Worm (Caenorhabditis elegans) whole organism, midembryonic: ENCODE results near the gene txt-3.

Experiments
- T22C8.4 ChIP-seq: fragments of 200-800 bp; sonication (Bioruptor generic); IDR thresholded peaks from 2 replicates; pipeline ENCODE4 v1.3.6; 2022; ENCODE audit warnings: missing genetic modification characterization, missing compliant biosample characterization
- cog-1 ChIP-seq: sonication (generic microtip); optimal IDR thresholded peaks from 2 replicates; lab custom pipeline; 2016; ENCODE audit warnings: missing genetic modification characterization, missing compliant biosample characterization
- flt-1 ChIP-seq: fragments of 200-800 bp; sonication (Bioruptor generic); IDR thresholded peaks from 2 replicates; pipeline ENCODE4 v1.3.6; 2022; ENCODE audit warnings: missing genetic modification characterization, missing compliant biosample characterization
- klf-2 ChIP-seq: fragments of 200-800 bp; sonication (Bioruptor generic); conservative IDR thresholded peaks from 2 replicates; pipeline ENCODE4 v1.3.6; 2022; ENCODE audit warnings: missing genetic modification reagents, missing genetic modification characterization, missing compliant biosample characterization
- med-1 ChIP-seq: sonication (generic microtip); optimal IDR thresholded peaks from 2 replicates; lab custom pipeline; 2017; ENCODE audit warnings: missing genetic modification characterization, mild to moderate bottlenecking, missing compliant biosample characterization, antibody characterized with exemption, missing genetic modification reagents; ENCODE audit not compliant: insufficient read depth
- ref-1 ChIP-seq: fragments of 200-800 bp; sonication (Bioruptor generic); conservative IDR thresholded peaks from 2 replicates; pipeline ENCODE4 v1.3.6; 2022; ENCODE audit warnings: missing genetic modification reagents, missing genetic modification characterization, missing compliant biosample characterization
- tab-1 ChIP-seq: fragments of 200-800 bp; sonication (Bioruptor generic); IDR thresholded peaks from 2 replicates; pipeline ENCODE4 v1.3.6; 2022; ENCODE audit warnings: missing genetic modification characterization, missing compliant biosample characterization
- ztf-23 ChIP-seq: fragments of 200-800 bp; sonication (Bioruptor generic); IDR thresholded peaks from 2 replicates; pipeline ENCODE4 v1.3.6; 2022; ENCODE audit warnings: missing genetic modification reagents, missing genetic modification characterization, missing compliant biosample characterization
- ztf-29 ChIP-seq: fragments of 200-800 bp; sonication (Bioruptor generic); IDR thresholded peaks from 2 replicates; pipeline ENCODE4 v1.3.6; 2022; ENCODE audit warnings: missing genetic modification reagents, missing genetic modification characterization, missing compliant biosample characterization

txt-3 gene

DNA sequence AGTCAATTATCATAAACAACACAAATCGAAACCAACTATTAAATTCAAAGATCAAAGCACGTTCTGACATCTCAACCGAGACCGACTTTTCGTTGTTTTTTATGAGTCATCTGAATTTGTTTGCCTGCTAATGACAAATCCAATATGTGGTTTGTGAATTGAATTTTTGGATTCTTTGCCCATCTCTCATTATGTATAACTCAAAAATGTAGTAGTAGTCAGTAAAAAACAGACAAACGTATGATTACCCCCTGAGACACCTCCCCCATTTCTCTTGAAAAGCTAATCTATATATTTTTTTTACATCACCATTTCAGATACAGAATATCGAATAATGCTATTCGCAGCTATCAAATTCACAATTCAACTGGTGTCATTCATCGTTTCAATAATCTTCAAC lies 18.0 kb upstream of the txt-3 start, which contains the start of gene str-169:
str-169 (plus strand) TSS at position 301 of the 400 bp plus-strand sequence.
- TF ChIP-seq tab-1 (GFP tag; lab: Robert Waterston, UW): no peak
- TF ChIP-seq T22C8.4 (GFP tag; lab: Robert Waterston, UW): no peak
- TF ChIP-seq klf-2: no peak
- no peak for TF ChIP-seq cog-1 (tag; lab: Kevin White, UChicago)
- TF ChIP-seq flt-1: no peak
- TF ChIP-seq ztf-29 (GFP tag; lab: Robert Waterston, UW): no peak
- TF ChIP-seq ztf-23 (GFP tag; lab: Robert Waterston, UW): no peak
- TF ChIP-seq med-1 (GFP tag; lab: Kevin White, UChicago): no peak
- no peak for TF ChIP-seq ref-1 (GFP tag; lab: Robert Waterston, UW)

DNA sequence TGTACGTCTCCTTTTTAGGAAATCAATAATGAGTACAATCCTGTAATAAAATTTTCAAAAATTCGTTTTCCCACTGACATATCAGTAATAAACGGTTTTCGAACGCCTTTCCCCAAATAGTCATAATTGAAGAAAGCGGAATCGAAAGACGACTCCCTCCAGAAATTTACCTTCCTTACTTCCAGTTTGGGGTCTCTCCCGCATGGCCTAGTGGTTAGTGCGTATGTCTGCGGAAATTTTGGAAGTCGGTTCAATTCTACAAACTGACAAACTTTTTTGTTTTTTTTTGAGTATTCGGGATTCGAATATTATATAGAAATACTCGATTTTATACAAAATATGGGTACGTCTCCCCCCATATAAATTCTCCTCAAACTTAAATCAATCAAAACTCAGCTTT lies 14.0 kb upstream of the txt-3 start:
- TF ChIP-seq ref-1 (GFP tag; lab: Robert Waterston, UW) (peak; percentile 45; the same call in 1 of the 2 replicates), T22C8.4 (GFP tag; lab: Robert Waterston, UW) (peak; percentile 69)

DNA sequence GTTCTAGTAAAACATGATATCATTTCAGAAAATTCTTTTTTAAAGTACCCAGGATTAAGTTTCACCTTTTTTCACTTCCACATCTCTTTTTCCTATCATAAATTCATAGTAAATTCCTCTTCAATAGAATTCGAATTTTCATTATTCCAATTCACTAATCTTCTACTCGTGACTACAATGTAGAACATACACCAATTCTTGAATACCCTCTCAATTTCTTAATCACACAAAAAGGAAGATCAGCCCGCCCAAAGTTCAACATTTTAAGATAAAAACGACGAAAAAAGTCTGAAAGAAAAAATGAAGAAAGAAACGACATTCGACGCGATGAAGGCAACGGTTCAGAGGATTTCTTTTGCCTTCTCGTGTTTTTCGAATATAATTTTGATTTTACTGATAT lies 9.9 kb upstream of the txt-3 start, which contains the start of gene str-163:
str-163 (plus strand) TSS at position 301 of the 400 bp plus-strand sequence.
- TF ChIP-seq ztf-23 (GFP tag; lab: Robert Waterston, UW) (no peak), T22C8.4 (GFP tag; lab: Robert Waterston, UW) (no peak), cog-1 (tag; lab: Kevin White, UChicago) (no peak), klf-2 (no peak), tab-1 (GFP tag; lab: Robert Waterston, UW) (no peak), ref-1 (GFP tag; lab: Robert Waterston, UW) (no peak), med-1 (GFP tag; lab: Kevin White, UChicago) (no peak), ztf-29 (GFP tag; lab: Robert Waterston, UW) (no peak), flt-1 (no peak)

DNA sequence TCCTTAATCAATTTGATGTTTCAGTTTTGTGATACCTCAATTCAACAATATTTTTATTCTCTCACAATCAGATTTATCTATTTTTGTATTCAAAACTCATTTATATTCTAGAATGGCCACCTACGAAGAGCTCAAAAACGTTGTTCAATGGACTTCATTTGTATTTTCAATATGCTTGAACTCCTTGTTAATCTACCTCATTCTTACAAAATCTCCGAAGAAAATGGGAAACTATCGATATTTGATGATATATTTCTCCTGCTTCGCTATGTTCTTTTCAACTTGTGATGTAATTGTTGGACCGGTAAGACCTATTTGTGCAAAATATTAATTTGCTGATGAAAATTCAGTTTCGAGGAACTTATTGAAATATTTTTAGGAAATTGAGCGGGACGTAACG lies 3.1 kb upstream of the txt-3 start, which contains the start of gene str-164:
str-164 (plus strand) TSS at position 113 of the 400 bp plus-strand sequence.
- TF ChIP-seq tab-1 (GFP tag; lab: Robert Waterston, UW) (no peak), med-1 (GFP tag; lab: Kevin White, UChicago) (no peak), cog-1 (tag; lab: Kevin White, UChicago) (no peak), ref-1 (GFP tag; lab: Robert Waterston, UW) (no peak)

DNA sequence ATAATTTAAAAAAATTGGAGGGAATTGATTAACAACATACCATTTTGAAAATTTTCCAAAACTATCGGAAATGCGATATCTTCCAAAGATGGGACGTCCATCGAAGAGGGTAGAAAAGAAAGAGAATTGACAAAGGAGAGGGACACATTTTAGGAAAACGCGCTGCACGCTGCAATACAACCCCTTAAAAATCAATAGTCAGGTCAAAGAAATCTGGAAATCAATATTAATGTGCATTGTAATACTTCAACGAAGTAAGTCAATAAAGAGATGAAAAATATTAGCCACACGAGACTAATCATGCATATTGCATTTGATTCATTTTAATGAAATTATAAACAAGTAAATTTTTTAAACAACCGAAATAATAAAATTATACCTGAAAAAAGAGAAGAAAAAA lies 5.7 kb downstream of the txt-3 start, which contains the start of gene Y9C9A.13:
Y9C9A.13 (minus strand) TSS at position 101 of the 400 bp plus-strand sequence.
- TF ChIP-seq ztf-23 (GFP tag; lab: Robert Waterston, UW) (no peak), cog-1 (tag; lab: Kevin White, UChicago) (no peak)

DNA sequence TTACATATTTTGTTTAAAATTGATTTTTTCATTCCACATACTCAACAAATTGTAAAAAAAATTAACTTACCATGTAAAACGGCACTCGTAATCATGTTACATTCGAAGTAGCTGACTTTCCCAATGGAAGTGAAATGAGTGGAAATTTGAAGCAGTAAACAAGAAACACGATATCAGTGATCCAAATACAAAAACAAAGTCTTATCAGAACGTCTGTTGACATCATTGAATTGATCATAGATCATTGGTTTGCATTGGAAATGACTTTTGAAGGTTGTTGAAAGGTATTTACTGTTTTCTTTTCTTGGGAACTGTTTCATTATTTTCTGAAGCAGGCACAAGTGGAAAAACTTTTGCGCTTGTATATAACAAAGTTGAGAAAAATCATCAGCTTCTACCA lies 12.2 kb downstream of the txt-3 start, which contains the start of gene Y9C9A.16:
Y9C9A.16 (minus strand) TSS at position 131 of the 400 bp plus-strand sequence.
- TF ChIP-seq ztf-29 (GFP tag; lab: Robert Waterston, UW) (no peak), ztf-23 (GFP tag; lab: Robert Waterston, UW) (no peak), T22C8.4 (GFP tag; lab: Robert Waterston, UW) (no peak), med-1 (GFP tag; lab: Kevin White, UChicago) (no peak)

DNA sequence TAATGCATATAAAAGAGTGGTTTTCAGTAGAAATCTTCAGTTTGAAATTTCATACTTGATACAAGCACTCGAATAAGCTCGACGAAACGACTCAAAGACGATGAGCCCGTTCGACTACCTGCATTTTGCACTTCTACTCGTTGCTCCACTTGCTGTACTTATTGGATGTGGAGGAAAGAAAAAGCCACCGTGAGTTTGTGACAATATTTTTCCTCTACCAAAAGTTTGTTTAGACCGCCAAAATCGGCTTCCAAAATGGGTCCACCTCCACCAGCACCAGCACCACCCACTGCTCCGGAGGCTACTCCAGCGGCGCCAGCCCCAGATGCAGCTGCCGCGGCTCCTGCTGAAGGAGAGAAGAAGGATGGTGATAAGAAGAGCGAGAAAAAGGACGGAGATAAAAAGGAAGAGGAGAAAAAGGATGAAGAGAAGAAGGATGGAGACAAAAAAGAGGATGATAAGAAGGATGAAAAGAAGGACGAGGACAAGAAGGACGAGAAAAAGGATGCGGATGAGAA lies 13.5 kb downstream of the txt-3 start, which contains the start of gene E03H12.5:
E03H12.5 (plus strand) TSS at position 51 of the 518 bp plus-strand sequence.
- no peak for TF ChIP-seq ztf-23 (GFP tag; lab: Robert Waterston, UW)
- TF ChIP-seq tab-1 (GFP tag; lab: Robert Waterston, UW): no peak
- no peak for TF ChIP-seq klf-2
- no peak for TF ChIP-seq flt-1
- no peak for TF ChIP-seq med-1 (GFP tag; lab: Kevin White, UChicago)
- no peak for TF ChIP-seq ztf-29 (GFP tag; lab: Robert Waterston, UW)
- no peak for TF ChIP-seq T22C8.4 (GFP tag; lab: Robert Waterston, UW)
- no peak for TF ChIP-seq ref-1 (GFP tag; lab: Robert Waterston, UW)
- no peak for TF ChIP-seq cog-1 (tag; lab: Kevin White, UChicago)

DNA sequence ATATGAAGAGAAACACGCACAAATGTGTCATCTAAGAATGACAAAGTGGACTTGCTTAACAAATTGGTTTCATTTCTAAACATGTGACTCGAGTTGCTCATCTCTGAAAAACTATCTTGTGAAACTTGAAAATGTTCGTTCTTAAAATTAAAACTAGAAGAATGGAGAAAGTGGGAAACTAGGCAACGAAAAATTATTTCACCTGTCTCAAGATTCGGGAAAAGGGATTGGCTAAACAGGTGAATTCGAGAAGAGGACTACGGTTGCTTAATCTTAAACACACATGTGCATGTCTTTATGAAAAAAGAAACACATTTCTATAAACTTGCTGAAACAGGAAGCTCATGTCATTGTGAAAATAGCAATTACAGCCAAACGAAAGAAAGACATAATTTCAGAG lies 17.3 kb downstream of the txt-3 start, which contains the start of gene srz-24:
srz-24 (minus strand) TSS at position 101 of the 400 bp plus-strand sequence.
- TF ChIP-seq klf-2 (no peak), ref-1 (GFP tag; lab: Robert Waterston, UW) (no peak), cog-1 (tag; lab: Kevin White, UChicago) (no peak), T22C8.4 (GFP tag; lab: Robert Waterston, UW) (no peak), ztf-23 (GFP tag; lab: Robert Waterston, UW) (no peak), tab-1 (GFP tag; lab: Robert Waterston, UW) (no peak), med-1 (GFP tag; lab: Kevin White, UChicago) (no peak), flt-1 (no peak), ztf-29 (GFP tag; lab: Robert Waterston, UW) (no peak)

DNA sequence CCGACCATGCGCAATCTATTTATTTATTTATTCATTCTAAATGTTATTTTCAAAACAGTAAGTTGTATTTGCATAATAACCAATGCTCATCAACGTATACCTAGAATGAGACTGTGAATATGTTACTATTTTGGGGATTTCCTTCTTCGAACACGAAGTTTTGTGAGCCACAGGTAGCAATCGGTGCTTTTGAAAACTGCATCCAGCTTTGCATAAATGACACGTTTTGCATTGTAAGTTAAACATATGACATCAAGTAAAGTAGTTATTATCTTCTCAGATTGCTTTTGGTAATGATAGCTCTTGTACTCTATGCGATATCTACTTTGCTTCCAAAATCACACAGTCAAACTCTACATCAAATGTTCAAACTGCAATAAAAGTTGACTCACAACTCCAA lies 18.7 kb downstream of the txt-3 start, which contains the start of gene E03H12.4:
E03H12.4 (plus strand) TSS at position 120 of the 400 bp plus-strand sequence.
- no peak for TF ChIP-seq T22C8.4 (GFP tag; lab: Robert Waterston, UW)
- TF ChIP-seq ztf-29 (GFP tag; lab: Robert Waterston, UW): no peak
- no peak for TF ChIP-seq ztf-23 (GFP tag; lab: Robert Waterston, UW)
- no peak for TF ChIP-seq ref-1 (GFP tag; lab: Robert Waterston, UW)
- no peak for TF ChIP-seq cog-1 (tag; lab: Kevin White, UChicago)
- TF ChIP-seq klf-2: no peak
- no peak for TF ChIP-seq tab-1 (GFP tag; lab: Robert Waterston, UW)
- no peak for TF ChIP-seq flt-1

DNA sequence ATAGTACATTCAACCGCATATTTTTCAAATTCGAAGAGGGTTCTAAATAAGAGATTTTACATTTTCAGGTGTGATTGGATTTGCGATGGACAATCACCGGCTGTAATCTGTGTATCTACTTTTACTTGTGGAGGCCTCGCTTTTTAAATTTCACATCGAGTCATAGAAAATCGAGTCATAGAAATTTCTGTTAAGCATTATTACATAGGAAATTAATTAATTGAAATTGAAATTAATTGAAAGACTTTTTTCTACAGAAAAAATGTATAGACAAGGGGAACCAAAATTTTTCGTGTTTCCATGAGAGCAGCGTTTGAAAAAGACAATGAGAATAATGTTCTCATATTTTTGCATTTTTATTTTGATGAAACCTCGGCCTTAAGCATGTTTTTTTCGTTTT lies 20.0 kb downstream of the txt-3 start, which contains the start of gene clec-176:
clec-176 (plus strand) TSS at position 301 of the 400 bp plus-strand sequence.
- TF ChIP-seq ztf-23 (GFP tag; lab: Robert Waterston, UW) (no peak), med-1 (GFP tag; lab: Kevin White, UChicago) (no peak), tab-1 (GFP tag; lab: Robert Waterston, UW) (no peak), cog-1 (tag; lab: Kevin White, UChicago) (no peak), T22C8.4 (GFP tag; lab: Robert Waterston, UW) (no peak), flt-1 (no peak), ref-1 (GFP tag; lab: Robert Waterston, UW) (no peak), ztf-29 (GFP tag; lab: Robert Waterston, UW) (no peak), klf-2 (no peak)
